Worm (Caenorhabditis elegans) whole organism, young adult: ENCODE data around the gene cfp-1.

ENCODE experiments used
- F57A8.1 ChIP-seq: fragments of 200-800 bp; sonication (Bioruptor generic); optimal IDR thresholded peaks from 2 replicates; lab custom pipeline; 2018; ENCODE audit warnings: mild to moderate bottlenecking, missing genetic modification characterization, moderate library complexity, missing compliant biosample characterization
- attf-3 ChIP-seq: fragments of 200-800 bp; sonication (Bioruptor generic); conservative IDR thresholded peaks from 2 replicates; pipeline ENCODE4 v1.3.6; 2022; ENCODE audit warnings: missing genetic modification reagents, missing genetic modification characterization, missing compliant biosample characterization
- ceh-100 ChIP-seq: fragments of 200-800 bp; sonication (Bioruptor generic); IDR thresholded peaks from 2 replicates; pipeline ENCODE4 v1.3.6; 2022; ENCODE audit warnings: missing genetic modification reagents, missing genetic modification characterization, missing compliant biosample characterization
- die-1 ChIP-seq: sonication (generic microtip); optimal IDR thresholded peaks from 2 replicates; lab custom pipeline; 2016; ENCODE audit warnings: missing genotype, mild to moderate bottlenecking, missing genetic modification characterization, missing compliant biosample characterization
- dox-1 ChIP-seq: fragments of 200-800 bp; sonication (Bioruptor generic); IDR thresholded peaks from 2 replicates; pipeline ENCODE4 v1.3.6; 2022; ENCODE audit warnings: missing genetic modification reagents, missing genetic modification characterization, missing compliant biosample characterization
- dpff-1 ChIP-seq: sonication (generic microtip); optimal IDR thresholded peaks from 2 replicates; lab custom pipeline; 2017; ENCODE audit warnings: mild to moderate bottlenecking, missing genetic modification characterization, missing compliant biosample characterization
- madf-8 ChIP-seq: fragments of 200-800 bp; sonication (Bioruptor generic); conservative IDR thresholded peaks from 2 replicates; pipeline ENCODE4 v1.3.6; 2022; ENCODE audit warnings: missing genetic modification reagents, missing genetic modification characterization, missing compliant biosample characterization
- repo-1 ChIP-seq: sonication (generic microtip); optimal IDR thresholded peaks from 2 replicates; lab custom pipeline; 2017; ENCODE audit warnings: mild to moderate bottlenecking, missing genetic modification characterization, missing compliant biosample characterization
- sdz-38 ChIP-seq: sonication (generic microtip); optimal IDR thresholded peaks from 2 replicates; lab custom pipeline; 2016; ENCODE audit warnings: missing genotype, missing genetic modification characterization, missing compliant biosample characterization
- sptf-2 ChIP-seq: fragments of 200-800 bp; sonication (Bioruptor generic); optimal IDR thresholded peaks from 2 replicates; lab custom pipeline; 2018; ENCODE audit warnings: mild to moderate bottlenecking, missing genetic modification characterization, missing compliant biosample characterization
- unc-62 ChIP-seq: fragments of 150-350 bp; optimal IDR thresholded peaks from 2 replicates; lab custom pipeline; 2014; ENCODE audit warnings: missing biosample characterization, missing genetic modification reagents, missing genetic modification characterization

- TF ChIP-seq attf-3 (GFP tag; lab: Robert Waterston, UW), result no peak
- no peak for TF ChIP-seq die-1
- TF ChIP-seq dox-1 (GFP tag; lab: Robert Waterston, UW), result no peak
- TF ChIP-seq unc-62 (GFP tag; lab: Kevin White, UChicago), result no peak
- TF ChIP-seq F57A8.1 (GFP tag; lab: Kevin White, UChicago), result no peak
- TF ChIP-seq sptf-2 (GFP tag; lab: Kevin White, UChicago), result no peak
- no peak for TF ChIP-seq sdz-38 (tag; lab: Kevin White, UChicago)
- no peak for TF ChIP-seq madf-8 (GFP tag; lab: Robert Waterston, UW)
- TF ChIP-seq repo-1 (tag; lab: Kevin White, UChicago), result no peak
- TF ChIP-seq ceh-100, result no peak
- TF ChIP-seq dpff-1 (tag; lab: Kevin White, UChicago), result no peak
These were observed 5.7 kb downstream of the cfp-1 start for ce11 chrIV:14082956-14083355.
